Fruit fly (Drosophila melanogaster): ENCODE results near the gene Nhe1.

The Nhe1 gene

DNA sequence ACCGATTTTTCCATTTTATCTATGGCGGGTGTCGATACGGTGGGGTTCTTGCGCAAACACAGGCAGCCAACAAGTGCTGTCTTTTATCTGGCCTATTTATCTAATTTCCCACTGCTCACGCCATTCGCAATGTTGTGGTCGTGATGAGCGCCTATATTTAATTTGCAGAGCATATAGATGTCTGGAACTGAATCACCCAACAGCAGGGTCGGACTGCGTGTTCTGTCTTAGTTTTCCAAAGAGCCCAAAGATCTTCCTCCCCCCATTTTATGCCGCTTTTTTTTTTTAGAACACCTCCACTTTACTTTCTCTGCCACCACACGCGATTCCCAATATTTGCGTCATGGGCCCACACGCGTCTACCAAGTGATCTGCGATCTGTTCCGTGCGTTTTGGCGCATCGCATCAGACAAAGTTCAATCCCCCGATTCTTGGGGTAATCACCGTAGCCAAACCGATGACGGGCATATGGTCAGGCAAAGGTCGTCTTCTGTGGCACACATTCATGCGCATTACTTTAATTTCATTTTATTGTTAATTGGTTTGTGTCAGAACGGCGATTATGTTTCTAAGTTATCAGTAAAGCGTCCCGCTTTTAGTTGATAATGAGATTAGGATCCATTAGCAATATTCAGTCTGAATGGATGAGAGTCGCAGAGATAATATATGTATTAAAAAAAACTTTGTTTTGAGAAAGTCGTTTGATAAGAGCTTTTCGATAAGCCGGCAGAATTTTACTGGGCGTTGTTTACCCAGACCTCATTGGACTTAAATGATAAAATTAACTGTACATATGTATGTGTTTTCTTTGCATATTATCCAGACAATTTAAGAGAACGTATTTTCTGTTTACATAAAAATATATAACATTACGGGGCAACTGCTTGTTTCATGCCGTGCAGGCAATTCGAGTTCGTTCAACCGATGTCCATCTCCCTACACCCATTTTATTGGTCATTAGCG is 30.5 kb upstream of the Nhe1 start:
- TF ChIP-seq Hr4 (GFP tag; optimal IDR thresholded peaks at IDR 0.05) (no peak), esn (GFP tag; optimal IDR thresholded peaks at IDR 0.05) (peak; percentile 15), fkh (GFP tag; optimal IDR thresholded peaks at IDR 0.05) (peak; percentile 23), Sox102F (GFP tag; optimal IDR thresholded peaks at IDR 0.05) (peak; percentile 2), OdsH (GFP tag; optimal IDR thresholded peaks at IDR 0.05) (no peak), CG6854 (GFP tag; optimal IDR thresholded peaks at IDR 0.05) (peak; percentile 38), Met (GFP tag; optimal IDR thresholded peaks at IDR 0.05) (peak; percentile 36), vri (GFP tag; optimal IDR thresholded peaks at IDR 0.05) (peak; percentile 67), lz (GFP tag; optimal IDR thresholded peaks at IDR 0.05) (no peak), CG1621 (tag; optimal IDR thresholded peaks at IDR 0.05) (no peak), svp (GFP tag) (peak; percentile 94)

DNA sequence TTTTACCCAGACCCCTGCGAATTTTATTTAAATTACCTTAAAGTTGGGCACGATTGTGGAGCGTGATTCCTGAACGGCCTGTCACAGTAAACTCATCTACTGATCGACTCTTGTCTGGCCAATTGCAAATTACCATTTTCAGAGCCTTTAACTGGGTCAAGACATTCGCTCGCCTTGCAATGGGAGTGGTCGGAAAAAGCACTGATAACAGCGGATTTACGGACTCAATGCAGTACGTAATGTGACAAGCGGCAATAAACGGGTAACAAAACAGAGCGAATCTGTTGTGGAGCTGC is 29.5 kb upstream of the Nhe1 start:
- TF ChIP-seq CG8632 (GFP tag; optimal IDR thresholded peaks at IDR 0.05) (no peak), spab (GFP tag; optimal IDR thresholded peaks at IDR 0.05) (no peak), CG32006 (GFP tag; optimal IDR thresholded peaks at IDR 0.05) (no peak), dac (GFP tag; optimal IDR thresholded peaks at IDR 0.05) (no peak), Met (GFP tag; optimal IDR thresholded peaks at IDR 0.05) (no peak), vri (GFP tag; optimal IDR thresholded peaks at IDR 0.05) (peak; percentile 32), CG34406 (GFP tag; optimal IDR thresholded peaks at IDR 0.05) (no peak), CG3919 (GFP tag; optimal IDR thresholded peaks at IDR 0.05) (no peak), eg (GFP tag; IDR thresholded peaks at IDR 0.05) (no peak), CG11294 (GFP tag; IDR thresholded peaks at IDR 0.05) (no peak), Gug (GFP tag; IDR thresholded peaks at IDR 0.05) (no peak), svp (GFP tag) (peak; percentile 93), CG1621 (tag; optimal IDR thresholded peaks at IDR 0.05) (no peak), Smox (GFP tag; optimal IDR thresholded peaks at IDR 0.05) (no peak), CG11902 (GFP tag; optimal IDR thresholded peaks at IDR 0.05) (no peak), CG4318 (GFP tag; optimal IDR thresholded peaks at IDR 0.05) (no peak), acj6 (GFP tag; optimal IDR thresholded peaks at IDR 0.05) (no peak), CG3032 (tag; optimal IDR thresholded peaks at IDR 0.05) (no peak), pdm3 (GFP tag; optimal IDR thresholded peaks at IDR 0.05) (no peak), ss (GFP tag; optimal IDR thresholded peaks at IDR 0.05) (no peak), CG6808 (GFP tag; optimal IDR thresholded peaks at IDR 0.05) (no peak), Sox14 (GFP tag; optimal IDR thresholded peaks at IDR 0.05) (no peak), esn (GFP tag; optimal IDR thresholded peaks at IDR 0.05) (no peak), Eip78C (GFP tag) (peak; percentile 34)

DNA sequence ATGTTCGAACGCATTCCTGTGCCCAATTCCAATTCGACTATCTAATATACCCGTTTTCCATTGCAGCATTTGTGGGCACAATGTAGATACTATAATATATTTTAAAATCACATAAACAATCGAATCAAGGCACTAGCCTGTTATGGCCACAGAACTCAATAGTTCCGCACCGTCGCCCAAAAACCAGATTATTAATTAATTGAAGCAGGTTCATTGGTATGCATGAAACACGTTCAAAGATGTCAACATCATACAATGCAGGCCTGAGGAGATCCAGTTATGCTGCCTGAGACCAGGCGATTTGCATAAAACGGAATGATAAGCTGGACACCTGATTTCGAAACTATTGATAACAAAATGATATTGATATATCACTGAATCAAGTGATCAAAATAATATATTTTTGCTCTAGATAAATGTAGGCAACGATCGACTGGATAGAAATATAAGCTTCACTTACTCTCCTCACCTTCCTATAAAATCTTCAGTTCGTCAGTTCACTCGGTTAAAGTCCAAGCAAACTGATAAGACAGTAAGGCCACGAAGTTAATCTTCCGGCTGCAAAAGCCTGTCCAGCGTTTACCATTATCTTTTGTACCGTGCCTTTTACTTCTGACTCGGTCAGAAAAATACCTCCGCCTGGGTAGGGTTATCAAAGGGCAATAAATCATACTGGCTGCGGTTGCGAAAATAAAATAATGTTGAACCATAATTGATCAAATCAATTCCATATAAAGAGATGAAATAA is 29.0 kb upstream of the Nhe1 start:
- TF ChIP-seq svp (GFP tag) = peak; percentile 98
- peak; percentile 63 for TF ChIP-seq Eip78C (GFP tag)
- peak; percentile 4 for TF ChIP-seq CG3919 (GFP tag; optimal IDR thresholded peaks at IDR 0.05)
- peak; percentile 26 for TF ChIP-seq CG6808 (GFP tag; optimal IDR thresholded peaks at IDR 0.05)
- no peak for TF ChIP-seq fkh (GFP tag; optimal IDR thresholded peaks at IDR 0.05)
- peak; percentile 8 to 67 for TF ChIP-seq ss (GFP tag; optimal IDR thresholded peaks at IDR 0.05)
- peak; percentile 36 for TF ChIP-seq CG1621 (tag; optimal IDR thresholded peaks at IDR 0.05)
- TF ChIP-seq eg (GFP tag; IDR thresholded peaks at IDR 0.05) = no peak
- TF ChIP-seq CG9139 (GFP tag; optimal IDR thresholded peaks at IDR 0.05) = peak; percentile 47
- TF ChIP-seq Met (GFP tag; optimal IDR thresholded peaks at IDR 0.05) = no peak

All from whole organism, prepupa.